Fruit fly (Drosophila melanogaster) whole organism, wandering third instar larva: ENCODE data around the gene CG13362.

ENCODE experiments used
- Abd-B ChIP-seq: fragments of >200 bp; optimal IDR thresholded peaks from 2 replicates; lab custom pipeline; 2017; ENCODE audit warnings: missing biosample characterization, missing genetic modification characterization
- CG32264 ChIP-seq: fragments of 200-800 bp; sonication (Bioruptor generic); optimal IDR thresholded peaks from 2 replicates; lab custom pipeline; 2016; ENCODE audit warnings: missing biosample characterization, missing genetic modification characterization
- CG9705 ChIP-seq: fragments of 200-800 bp; sonication (Bioruptor generic); optimal IDR thresholded peaks from 2 replicates; lab custom pipeline; 2018; ENCODE audit warnings: missing biosample characterization, mild to moderate bottlenecking, missing genetic modification characterization
- CrebA ChIP-seq: fragments of 200-800 bp; sonication (Bioruptor generic); optimal IDR thresholded peaks from 2 replicates; lab custom pipeline; 2016; ENCODE audit warnings: missing biosample characterization, mild to moderate bottlenecking, missing genetic modification characterization, borderline replicate concordance
- Dfd ChIP-seq: fragments of >200 bp; optimal IDR thresholded peaks from 2 replicates; lab custom pipeline; 2017; ENCODE audit warnings: missing biosample characterization, missing genetic modification characterization
- Dif ChIP-seq: fragments of 200-275, 200-300 bp; sonication (Bioruptor generic); optimal IDR thresholded peaks from 2 replicates; lab custom pipeline; 2018; ENCODE audit warnings: missing biosample characterization, missing genetic modification characterization; ENCODE audit not compliant: partially characterized antibody
- GATAd ChIP-seq: sonication (Bioruptor generic); optimal IDR thresholded peaks from 2 replicates; lab custom pipeline; 2016; ENCODE audit warnings: missing biosample characterization, missing genetic modification characterization
- HLH106 ChIP-seq: fragments of 200-800 bp; optimal IDR thresholded peaks from 3 replicates; lab custom pipeline; 2019; ENCODE audit warnings: missing biosample characterization, mild to moderate bottlenecking, missing genetic modification characterization, moderate library complexity
- Hnf4 ChIP-seq: fragments of 200-800 bp; sonication (Bioruptor generic); optimal IDR thresholded peaks from 2 replicates; lab custom pipeline; 2016; ENCODE audit warnings: missing biosample characterization, mild to moderate bottlenecking, missing genetic modification characterization
- Hr78 ChIP-seq: fragments of >200 bp; optimal IDR thresholded peaks from 2 replicates; lab custom pipeline; 2017; ENCODE audit warnings: missing biosample characterization, missing genetic modification characterization
- Hr83 ChIP-seq: fragments of 200-300 bp; sonication (Bioruptor generic); optimal IDR thresholded peaks from 2 replicates; lab custom pipeline; 2016; ENCODE audit warnings: missing biosample characterization, mild to moderate bottlenecking, missing genetic modification characterization, moderate library complexity; ENCODE audit not compliant: poor library complexity, severe bottlenecking
- Jra ChIP-seq: sonication (Bioruptor generic); optimal IDR thresholded peaks from 2 replicates; lab custom pipeline; 2016; ENCODE audit warnings: missing biosample characterization, missing genetic modification characterization
- Mio ChIP-seq: sonication (Bioruptor generic); optimal IDR thresholded peaks from 2 replicates; lab custom pipeline; 2016; ENCODE audit warnings: missing biosample characterization, missing genetic modification characterization
- Myc ChIP-seq: fragments of >200 bp; optimal IDR thresholded peaks from 2 replicates; lab custom pipeline; 2017
- N ChIP-seq: fragments of >200 bp; optimal IDR thresholded peaks from 2 replicates; lab custom pipeline; 2018; ENCODE audit warnings: missing biosample characterization, missing external identifiers, missing genetic modification characterization
- OdsH ChIP-seq: fragments of 200-800 bp; sonication (Bioruptor generic); optimal IDR thresholded peaks from 2 replicates; lab custom pipeline; 2016; ENCODE audit warnings: missing biosample characterization, mild to moderate bottlenecking, missing genetic modification characterization
- Rel ChIP-seq, 2 experiments: fragments of 200-800 bp; sonication (Bioruptor generic) in 1 of 2; optimal IDR thresholded peaks; 2 replicates in 1 of 2; 3 replicates in 1 of 2; lab custom pipeline; 2016 to 2019; ENCODE audit warnings: mild to moderate bottlenecking in 2 of 2, missing biosample characterization in 2 of 2, missing genetic modification characterization in 2 of 2, moderate library complexity in 1 of 2
- Sp1 ChIP-seq: fragments of 200-800 bp; sonication (Bioruptor generic); optimal IDR thresholded peaks from 3 replicates; lab custom pipeline; 2019; ENCODE audit warnings: missing biosample characterization, mild to moderate bottlenecking, missing genetic modification characterization, moderate library complexity
- Vsx2 ChIP-seq: fragments of 200-300, 225-300 bp; sonication (Bioruptor generic); optimal IDR thresholded peaks from 2 replicates; lab custom pipeline; 2018; ENCODE audit warnings: missing biosample characterization, missing genetic modification characterization; ENCODE audit not compliant: partially characterized antibody
- br ChIP-seq: fragments of 200-800 bp; sonication (Bioruptor generic); optimal IDR thresholded peaks from 2 replicates; lab custom pipeline; 2016; ENCODE audit warnings: missing biosample characterization, missing genetic modification characterization
- brk ChIP-seq: fragments of 200-800 bp; sonication (Bioruptor generic); optimal IDR thresholded peaks from 2 replicates; lab custom pipeline; 2016; ENCODE audit warnings: missing biosample characterization, mild to moderate bottlenecking, missing genetic modification characterization
- dl ChIP-seq, 2 experiments: fragments of 175-275, 200-275 bp in 1 of 2; fragments of 200-275 bp in 1 of 2; sonication (Bioruptor generic); optimal IDR thresholded peaks; lab custom pipeline; 2018; ENCODE audit warnings: mild to moderate bottlenecking in 2 of 2, missing biosample characterization in 2 of 2, missing genetic modification characterization in 2 of 2, moderate library complexity in 2 of 2; ENCODE audit not compliant: partially characterized antibody in 2 of 2, insufficient read depth in 1 of 2
- dmrt93B ChIP-seq: fragments of 200-800 bp; sonication (Bioruptor generic); optimal IDR thresholded peaks from 2 replicates; lab custom pipeline; 2018; ENCODE audit warnings: missing biosample characterization, mild to moderate bottlenecking, missing genetic modification characterization
- dsf ChIP-seq: sonication (Bioruptor generic); optimal IDR thresholded peaks from 2 replicates; lab custom pipeline; 2016; ENCODE audit warnings: missing biosample characterization, missing genetic modification characterization, borderline replicate concordance
- ey ChIP-seq: fragments of 200-800 bp; sonication (Bioruptor generic); optimal IDR thresholded peaks from 2 replicates; lab custom pipeline; 2016; ENCODE audit warnings: missing biosample characterization, missing genetic modification characterization
- foxo ChIP-seq, 2 experiments: fragments of 200-800 bp; sonication (Bioruptor generic); optimal IDR thresholded peaks; 2 replicates in 1 of 2; 3 replicates in 1 of 2; lab custom pipeline; 2016 to 2017; ENCODE audit warnings: missing biosample characterization in 2 of 2, missing genetic modification characterization in 2 of 2
- fru ChIP-seq: fragments of 200-800 bp; sonication (Bioruptor generic); optimal IDR thresholded peaks from 3 replicates; lab custom pipeline; 2016; ENCODE audit warnings: missing biosample characterization, mild to moderate bottlenecking, missing genetic modification characterization
- h ChIP-seq: fragments of 200-800 bp; sonication (Bioruptor generic); optimal IDR thresholded peaks from 3 replicates; lab custom pipeline; 2016; ENCODE audit warnings: missing biosample characterization, mild to moderate bottlenecking, missing genetic modification characterization
- jim ChIP-seq: fragments of 175-275, 200-325 bp; sonication (Bioruptor generic); optimal IDR thresholded peaks from 2 replicates; lab custom pipeline; 2016; ENCODE audit warnings: missing biosample characterization, mild to moderate bottlenecking, missing genetic modification characterization
- lola ChIP-seq: fragments of >200 bp; optimal IDR thresholded peaks from 2 replicates; lab custom pipeline; 2017; ENCODE audit warnings: missing biosample characterization, missing genetic modification characterization
- pan ChIP-seq: fragments of >200 bp; optimal IDR thresholded peaks from 2 replicates; lab custom pipeline; 2017
- psq ChIP-seq: fragments of 200-800 bp; sonication (Bioruptor generic); optimal IDR thresholded peaks from 3 replicates; lab custom pipeline; 2017; ENCODE audit warnings: missing biosample characterization, mild to moderate bottlenecking, missing genetic modification characterization, moderate library complexity
- rgr ChIP-seq: fragments of 200-800 bp; sonication (Bioruptor generic); optimal IDR thresholded peaks from 3 replicates; lab custom pipeline; 2016; ENCODE audit warnings: missing biosample characterization, mild to moderate bottlenecking, missing genetic modification characterization
- sage ChIP-seq: fragments of 200-800 bp; sonication (Bioruptor generic); optimal IDR thresholded peaks from 2 replicates; lab custom pipeline; 2016; ENCODE audit warnings: missing biosample characterization, mild to moderate bottlenecking, missing genetic modification characterization
- sv ChIP-seq: fragments of 200-800 bp; sonication (Bioruptor generic); optimal IDR thresholded peaks from 3 replicates; lab custom pipeline; 2016; ENCODE audit warnings: missing biosample characterization, missing genetic modification characterization
- tai ChIP-seq: sonication (Bioruptor generic); optimal IDR thresholded peaks from 2 replicates; lab custom pipeline; 2016; ENCODE audit warnings: missing biosample characterization, missing genetic modification characterization
- usp ChIP-seq: fragments of >200 bp; optimal IDR thresholded peaks from 2 replicates; lab custom pipeline; 2017; ENCODE audit warnings: missing biosample characterization, missing genetic modification characterization
- woc ChIP-seq: sonication (Bioruptor generic); optimal IDR thresholded peaks from 2 replicates; lab custom pipeline; 2016; ENCODE audit warnings: missing biosample characterization, mild to moderate bottlenecking, missing genetic modification characterization

The CG13362 gene

dm6 chrX:751201-751600, at the start of gene CG13362:
Gene CG13362, minus strand, starts transcription at chrX:751301.
- TF ChIP-seq sv (GFP tag; lab: Kevin White, UChicago), result no peak
- TF ChIP-seq br (GFP tag; lab: Kevin White, UChicago), result no peak
- no peak for TF ChIP-seq Jra (GFP tag; lab: Kevin White, UChicago)
- no peak for TF ChIP-seq Sp1 (GFP tag; lab: Kevin White, UChicago)
- no peak for TF ChIP-seq Abd-B
- TF ChIP-seq dsf (GFP tag; lab: Kevin White, UChicago), result no peak
- no peak for TF ChIP-seq brk (GFP tag; lab: Kevin White, UChicago)
- TF ChIP-seq fru (GFP tag; lab: Kevin White, UChicago), result no peak
- no peak for TF ChIP-seq h
- TF ChIP-seq Myc, result no peak
- no peak for TF ChIP-seq tai (GFP tag; lab: Kevin White, UChicago)
- TF ChIP-seq pan (lab: Kevin White, UChicago), result no peak
- no peak for TF ChIP-seq CG9705 (GFP tag; lab: Kevin White, UChicago)
- TF ChIP-seq GATAd (GFP tag; lab: Kevin White, UChicago), result no peak
- no peak for TF ChIP-seq N (GFP tag; lab: Kevin White, UChicago)
- TF ChIP-seq HLH106 (tag; lab: Kevin White, UChicago), result no peak
- no peak for TF ChIP-seq sage (GFP tag; lab: Kevin White, UChicago)

DNA sequence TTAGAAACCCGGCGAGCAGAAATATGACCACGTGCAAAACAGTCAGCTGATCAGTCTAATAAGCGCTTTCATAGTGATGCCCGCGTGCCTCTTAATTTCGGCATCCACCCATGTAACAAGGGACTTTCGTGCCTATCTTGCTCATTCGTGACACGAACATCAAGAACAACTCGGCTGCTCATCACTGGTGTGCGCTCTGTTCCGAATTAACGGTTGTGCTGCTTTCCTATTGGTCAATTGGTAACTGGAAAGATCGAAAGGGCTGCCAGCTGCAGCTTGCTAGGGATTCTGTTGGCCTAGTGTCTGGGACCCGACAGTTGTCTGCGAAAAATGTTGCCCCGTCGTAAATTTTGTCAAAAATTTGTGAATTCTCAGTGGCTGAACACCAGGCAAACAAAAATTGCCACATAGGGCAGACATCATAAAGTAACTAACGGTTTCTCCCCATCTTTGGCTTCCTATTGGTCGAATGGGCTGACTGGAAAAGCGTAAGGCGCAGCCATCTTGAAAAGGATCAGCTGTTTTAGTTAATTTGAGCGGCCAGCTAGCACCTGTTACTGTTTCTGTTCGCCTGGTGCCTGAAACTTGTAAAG, 45.4 kb upstream of the CG13362 start:
- peak; percentile 3 for TF ChIP-seq ey (GFP tag; lab: Kevin White, UChicago)
- peak; percentile 26 for TF ChIP-seq h
- no peak for TF ChIP-seq Vsx2
- no peak for TF ChIP-seq dmrt93B
- no peak for TF ChIP-seq N (GFP tag; lab: Kevin White, UChicago)
- no peak for TF ChIP-seq Hnf4 (GFP tag; lab: Kevin White, UChicago)
- TF ChIP-seq Rel (GFP tag; optimal IDR thresholded peaks at IDR 0.05; lab: Kevin White, UChicago), result no peak
- TF ChIP-seq Rel (tag; optimal IDR thresholded peaks at IDR 0.05; lab: Kevin White, UChicago), result peak; percentile 75
- no peak for TF ChIP-seq GATAd (GFP tag; lab: Kevin White, UChicago)
- no peak for TF ChIP-seq Mio (GFP tag; lab: Kevin White, UChicago)
- TF ChIP-seq foxo (GFP tag; optimal IDR thresholded peaks at IDR 0.05; lab: Kevin White, UChicago), result peak; percentile 32 to 63
- TF ChIP-seq woc, result peak; percentile 94
- no peak for TF ChIP-seq OdsH
- TF ChIP-seq Jra (GFP tag; lab: Kevin White, UChicago), result no peak
- TF ChIP-seq CrebA (GFP tag; lab: Kevin White, UChicago), result no peak
- no peak for TF ChIP-seq psq (GFP tag; lab: Kevin White, UChicago)
- no peak for TF ChIP-seq CG32264 (GFP tag; lab: Kevin White, UChicago)
- TF ChIP-seq sage (GFP tag; lab: Kevin White, UChicago), result no peak
- TF ChIP-seq pan (lab: Kevin White, UChicago), result no peak
- peak; percentile 1 for TF ChIP-seq HLH106 (tag; lab: Kevin White, UChicago)
- TF ChIP-seq br (GFP tag; lab: Kevin White, UChicago), result peak; percentile 45
- TF ChIP-seq lola, result no peak
- no peak for TF ChIP-seq CG9705 (GFP tag; lab: Kevin White, UChicago)
- no peak for TF ChIP-seq Abd-B
- TF ChIP-seq Dif (GFP tag; lab: Kevin White, UChicago), result peak; percentile 37
- TF ChIP-seq dsf (GFP tag; lab: Kevin White, UChicago), result no peak
- TF ChIP-seq sv (GFP tag; lab: Kevin White, UChicago), result no peak
- TF ChIP-seq brk (GFP tag; lab: Kevin White, UChicago), result no peak
- no peak for TF ChIP-seq usp (GFP tag; lab: Kevin White, UChicago)
- no peak for TF ChIP-seq Hr78
- TF ChIP-seq rgr (GFP tag; lab: Kevin White, UChicago), result peak; percentile 36
- TF ChIP-seq dl (GFP tag; optimal IDR thresholded peaks at IDR 0.05; lab: Kevin White, UChicago; ENCODE audit: insufficient read depth in 1 of 2, partially characterized antibody in 2 of 2), result no peak
- no peak for TF ChIP-seq tai (GFP tag; lab: Kevin White, UChicago)
- TF ChIP-seq fru (GFP tag; lab: Kevin White, UChicago), result peak; percentile 89
- no peak for TF ChIP-seq jim
- TF ChIP-seq Myc, result peak; percentile 46
- TF ChIP-seq Dfd (GFP tag; lab: Kevin White, UChicago), result no peak
- TF ChIP-seq Hr83, result peak; percentile 46
- TF ChIP-seq Sp1 (GFP tag; lab: Kevin White, UChicago), result peak; percentile 36
